Worm (Caenorhabditis elegans) whole organism, L3 larva: ENCODE data around the gene srg-11.
A peak's percentile ranks its signal among the peaks of the same experiment; 100 is the strongest.

Source experiments
- R02D3.7 ChIP-seq: fragments of 150-350 bp; optimal IDR thresholded peaks from 2 replicates; lab custom pipeline; 2014; ENCODE audit warnings: missing biosample characterization, missing genetic modification characterization
- ZK546.5 ChIP-seq: sonication (generic microtip); optimal IDR thresholded peaks from 2 replicates; lab custom pipeline; 2017; ENCODE audit warnings: missing biosample characterization, missing genetic modification characterization
- aly-2 ChIP-seq: fragments of 150-350 bp; optimal IDR thresholded peaks from 2 replicates; lab custom pipeline; 2014; ENCODE audit warnings: missing biosample characterization, missing genetic modification characterization
- ama-1 ChIP-seq: fragments of 150-350 bp; optimal IDR thresholded peaks from 2 replicates; lab custom pipeline; 2018
- ceh-16 ChIP-seq: sonication (generic microtip); optimal IDR thresholded peaks from 2 replicates; lab custom pipeline; 2017; ENCODE audit warnings: missing biosample characterization, missing genetic modification characterization
- ceh-28 ChIP-seq: fragments of 150-350 bp; optimal IDR thresholded peaks from 2 replicates; lab custom pipeline; 2014; ENCODE audit warnings: missing biosample characterization, missing genetic modification reagents, missing genetic modification characterization
- ceh-82 ChIP-seq: fragments of 150-350 bp; optimal IDR thresholded peaks from 2 replicates; lab custom pipeline; 2014; ENCODE audit warnings: missing biosample characterization, missing genetic modification characterization
- ceh-9 ChIP-seq: sonication (generic microtip); optimal IDR thresholded peaks from 2 replicates; lab custom pipeline; 2018; ENCODE audit warnings: missing biosample characterization, missing genetic modification characterization
- daf-12 ChIP-seq: fragments of 150-350 bp; optimal IDR thresholded peaks from 2 replicates; lab custom pipeline; 2014; ENCODE audit warnings: missing biosample characterization, missing genetic modification reagents, missing genetic modification characterization
- egl-27 ChIP-seq: sonication (generic microtip); optimal IDR thresholded peaks from 4 replicates; lab custom pipeline; 2017; ENCODE audit warnings: missing biosample characterization, missing genetic modification reagents, missing genetic modification characterization
- egl-5 ChIP-seq: fragments of 150-350 bp; optimal IDR thresholded peaks from 2 replicates; lab custom pipeline; 2017; ENCODE audit warnings: missing biosample characterization, missing genetic modification reagents, missing genetic modification characterization, inconsistent platforms
- elt-1 ChIP-seq: fragments of 150-350 bp; optimal IDR thresholded peaks from 2 replicates; lab custom pipeline; 2014; ENCODE audit warnings: missing biosample characterization, missing genetic modification characterization
- elt-2 ChIP-seq: sonication (generic microtip); optimal IDR thresholded peaks from 2 replicates; lab custom pipeline; 2016; ENCODE audit warnings: missing genetic modification reagents, mild to moderate bottlenecking, missing genetic modification characterization, missing compliant biosample characterization
- elt-3 ChIP-seq, 3 experiments: fragments of 150-350 bp in 1 of 3; sonication (generic microtip) in 2 of 3; optimal IDR thresholded peaks; 2 replicates in 2 of 3; 4 replicates in 1 of 3; lab custom pipeline; 2014 to 2017; ENCODE audit warnings: missing biosample characterization in 3 of 3, missing genetic modification characterization in 3 of 3
- eor-1 ChIP-seq, 2 experiments: fragments of 150-350 bp; optimal IDR thresholded peaks; 2 replicates each; lab custom pipeline; 2014 to 2018; ENCODE audit warnings: missing biosample characterization in 2 of 2, missing genetic modification characterization in 2 of 2
- fkh-10 ChIP-seq: sonication (generic microtip); optimal IDR thresholded peaks from 2 replicates; lab custom pipeline; 2017; ENCODE audit warnings: missing biosample characterization, missing genetic modification reagents, missing genetic modification characterization
- fkh-2 ChIP-seq: fragments of 150-350 bp; optimal IDR thresholded peaks from 2 replicates; lab custom pipeline; 2014; ENCODE audit warnings: missing biosample characterization, missing genetic modification reagents, missing genetic modification characterization
- fos-1 ChIP-seq: fragments of 150-350 bp; optimal IDR thresholded peaks from 2 replicates; lab custom pipeline; 2014; ENCODE audit warnings: missing biosample characterization, missing genetic modification characterization
- hmg-11 ChIP-seq: sonication (generic microtip); optimal IDR thresholded peaks from 2 replicates; lab custom pipeline; 2016; ENCODE audit warnings: missing genetic modification characterization, missing compliant biosample characterization
- jun-1 ChIP-seq: fragments of 150-350 bp; optimal IDR thresholded peaks from 2 replicates; lab custom pipeline; 2014; ENCODE audit warnings: missing biosample characterization, missing genetic modification reagents, missing genetic modification characterization
- lin-15B ChIP-seq: fragments of 150-350 bp; optimal IDR thresholded peaks from 2 replicates; lab custom pipeline; 2014; ENCODE audit warnings: missing biosample characterization, missing genetic modification characterization
- lin-39 ChIP-seq: fragments of 150-350 bp; optimal IDR thresholded peaks from 2 replicates; lab custom pipeline; 2018; ENCODE audit warnings: missing biosample characterization, missing genetic modification reagents, missing genetic modification characterization
- lsy-12 ChIP-seq: sonication (generic microtip); optimal IDR thresholded peaks from 2 replicates; lab custom pipeline; 2016; ENCODE audit warnings: mild to moderate bottlenecking, missing genetic modification characterization, missing compliant biosample characterization
- mdl-1 ChIP-seq: fragments of 150-350 bp; optimal IDR thresholded peaks from 2 replicates; lab custom pipeline; 2014; ENCODE audit warnings: missing biosample characterization, missing genetic modification characterization
- mml-1 ChIP-seq: fragments of 150-350 bp; sonication (generic microtip); optimal IDR thresholded peaks from 3 replicates; lab custom pipeline; 2014; ENCODE audit warnings: missing biosample characterization, missing genetic modification characterization
- nfya-1 ChIP-seq: sonication (generic microtip); optimal IDR thresholded peaks from 2 replicates; lab custom pipeline; 2017; ENCODE audit warnings: missing genetic modification characterization, mild to moderate bottlenecking, missing compliant biosample characterization, antibody characterized with exemption, moderate library complexity; ENCODE audit not compliant: insufficient read depth
- nhr-11 ChIP-seq: fragments of 150-350 bp; optimal IDR thresholded peaks from 2 replicates; lab custom pipeline; 2014; ENCODE audit warnings: missing biosample characterization, missing genetic modification characterization
- nhr-12 ChIP-seq: fragments of 150-350 bp; optimal IDR thresholded peaks from 2 replicates; lab custom pipeline; 2014; ENCODE audit warnings: missing biosample characterization, missing genetic modification characterization
- nhr-23 ChIP-seq: fragments of 150-350 bp; optimal IDR thresholded peaks from 2 replicates; lab custom pipeline; 2014; ENCODE audit warnings: missing biosample characterization, missing genetic modification reagents, missing genetic modification characterization
- nhr-237 ChIP-seq: fragments of 150-350 bp; optimal IDR thresholded peaks from 2 replicates; lab custom pipeline; 2014; ENCODE audit warnings: missing biosample characterization, missing genetic modification characterization
- nhr-25 ChIP-seq: sonication (generic microtip); optimal IDR thresholded peaks from 2 replicates; lab custom pipeline; 2017; ENCODE audit warnings: missing biosample characterization, missing genetic modification characterization
- nhr-28 ChIP-seq: fragments of 150-350 bp; optimal IDR thresholded peaks from 2 replicates; lab custom pipeline; 2014; ENCODE audit warnings: missing biosample characterization, missing genetic modification characterization
- nhr-43 ChIP-seq: sonication (generic microtip); optimal IDR thresholded peaks from 2 replicates; lab custom pipeline; 2016; ENCODE audit warnings: mild to moderate bottlenecking, missing genetic modification characterization, missing compliant biosample characterization; ENCODE audit not compliant: poor library complexity, severe bottlenecking
- nhr-67 ChIP-seq: fragments of 150-350 bp; optimal IDR thresholded peaks from 2 replicates; lab custom pipeline; 2014; ENCODE audit warnings: missing biosample characterization, missing genetic modification characterization
- nhr-76 ChIP-seq: fragments of 150-350 bp; sonication (generic microtip); optimal IDR thresholded peaks from 5 replicates; lab custom pipeline; 2014; ENCODE audit warnings: missing biosample characterization, missing genetic modification characterization
- nhr-77 ChIP-seq: fragments of 150-350 bp; optimal IDR thresholded peaks from 2 replicates; lab custom pipeline; 2014; ENCODE audit warnings: missing biosample characterization, missing genetic modification characterization
- pha-4 ChIP-seq: fragments of 150-350 bp; optimal IDR thresholded peaks from 2 replicates; lab custom pipeline; 2014; ENCODE audit warnings: missing biosample characterization, missing genetic modification reagents, missing genetic modification characterization
- pqm-1 ChIP-seq: fragments of 150-350 bp; optimal IDR thresholded peaks from 2 replicates; lab custom pipeline; 2017; ENCODE audit warnings: missing biosample characterization, missing genetic modification characterization, inconsistent platforms
- sea-2 ChIP-seq: fragments of 150-350 bp; sonication (generic microtip); optimal IDR thresholded peaks from 4 replicates; lab custom pipeline; 2014; ENCODE audit warnings: missing biosample characterization, missing genetic modification reagents, missing genetic modification characterization
- skn-1 ChIP-seq: fragments of 150-350 bp; optimal IDR thresholded peaks from 2 replicates; lab custom pipeline; 2014; ENCODE audit warnings: missing biosample characterization, missing genetic modification characterization
- snpc-4 ChIP-seq: fragments of 150-350 bp; optimal IDR thresholded peaks from 2 replicates; lab custom pipeline; 2014; ENCODE audit warnings: missing biosample characterization, missing genetic modification characterization
- tbx-2 ChIP-seq: sonication (generic microtip); optimal IDR thresholded peaks from 2 replicates; lab custom pipeline; 2016; ENCODE audit warnings: mild to moderate bottlenecking, missing genetic modification characterization, missing compliant biosample characterization
- unc-39 ChIP-seq: sonication (generic microtip); optimal IDR thresholded peaks from 4 replicates; lab custom pipeline; 2017; ENCODE audit warnings: missing biosample characterization, missing genetic modification characterization
- unc-62 ChIP-seq: fragments of 150-350 bp; sonication (generic microtip); optimal IDR thresholded peaks from 4 replicates; lab custom pipeline; 2014; ENCODE audit warnings: missing biosample characterization, missing genetic modification reagents, missing genetic modification characterization
- zag-1 ChIP-seq: fragments of 150-350 bp; optimal IDR thresholded peaks from 2 replicates; lab custom pipeline; 2014; ENCODE audit warnings: missing biosample characterization, missing genetic modification characterization
- ztf-11 ChIP-seq: fragments of 150-350 bp; optimal IDR thresholded peaks from 2 replicates; lab custom pipeline; 2014; ENCODE audit warnings: missing biosample characterization, missing genetic modification characterization
- ztf-4 ChIP-seq: fragments of 150-350 bp; optimal IDR thresholded peaks from 2 replicates; lab custom pipeline; 2014; ENCODE audit warnings: missing biosample characterization, missing genetic modification characterization

srg-11 gene

ce11 chrIII:4720620-4721227, 40.9 kb downstream of the srg-11 start, which contains the start of gene emb-5:
emb-5 (minus strand) TSS chrIII:4720670.
- TF ChIP-seq nhr-25 (tag; lab: Kevin White, UChicago) (peak; percentile 54), ztf-11 (tag; lab: Kevin White, UChicago) (no peak), ztf-4 (tag; lab: Kevin White, UChicago) (no peak), nhr-43 (peak; percentile 3), lin-39 (tag; lab: Kevin White, UChicago) (peak; percentile 73), unc-62 (GFP tag; lab: Kevin White, UChicago) (no peak), R02D3.7 (tag; lab: Kevin White, UChicago) (peak; percentile 58), fos-1 (no peak), nhr-77 (tag; lab: Kevin White, UChicago) (no peak), nhr-23 (tag; lab: Kevin White, UChicago) (peak; percentile 53), nhr-237 (tag; lab: Kevin White, UChicago) (no peak), egl-5 (peak; percentile 35), lin-15B (tag; lab: Kevin White, UChicago) (peak; percentile 81), tbx-2 (tag; lab: Kevin White, UChicago) (no peak), ZK546.5 (tag; lab: Kevin White, UChicago) (no peak), hmg-11 (tag; lab: Kevin White, UChicago) (peak; percentile 25)

ce11 chrIII:4721750-4722149, 41.9 kb downstream of the srg-11 start, which contains the start of gene acy-1:
acy-1 (plus strand) TSS chrIII:4722095.
- TF ChIP-seq daf-12 (tag; lab: Kevin White, UChicago) (no peak), nhr-77 (tag; lab: Kevin White, UChicago) (no peak), nhr-76 (tag; lab: Kevin White, UChicago) (no peak), zag-1 (tag; lab: Kevin White, UChicago) (no peak), elt-3 (tag; optimal IDR thresholded peaks at IDR 0.05; lab: Kevin White, UChicago) (no peak), nfya-1 (tag; lab: Kevin White, UChicago) (peak; percentile 93), egl-27 (tag; lab: Kevin White, UChicago) (no peak), ceh-28 (tag; lab: Kevin White, UChicago) (peak; percentile 1), nhr-28 (tag; lab: Kevin White, UChicago) (no peak), unc-39 (tag; lab: Kevin White, UChicago) (no peak), nhr-67 (tag; lab: Kevin White, UChicago) (no peak), jun-1 (tag; lab: Kevin White, UChicago) (no peak), ceh-82 (tag; lab: Kevin White, UChicago) (no peak), lin-15B (tag; lab: Kevin White, UChicago) (peak; percentile 79), unc-62 (GFP tag; lab: Kevin White, UChicago) (peak; percentile 7), ztf-11 (tag; lab: Kevin White, UChicago) (no peak), nhr-11 (tag; lab: Kevin White, UChicago) (peak; percentile 59), aly-2 (tag; lab: Kevin White, UChicago) (no peak), ztf-4 (tag; lab: Kevin White, UChicago) (no peak), egl-5 (peak; percentile 91), nhr-43 (no peak), nhr-25 (tag; lab: Kevin White, UChicago) (no peak), skn-1 (tag; lab: Kevin White, UChicago) (no peak), ZK546.5 (tag; lab: Kevin White, UChicago) (no peak), pqm-1 (no peak), R02D3.7 (tag; lab: Kevin White, UChicago) (peak; percentile 8), ceh-16 (tag; lab: Kevin White, UChicago) (no peak), mml-1 (no peak), eor-1 (tag; optimal IDR thresholded peaks at IDR 0.05; lab: Kevin White, UChicago) (no peak), pha-4 (tag; lab: Kevin White, UChicago) (peak; percentile 78), fos-1 (no peak), mdl-1 (tag; lab: Kevin White, UChicago) (no peak), nhr-12 (tag; lab: Kevin White, UChicago) (no peak), fkh-2 (tag; lab: Kevin White, UChicago) (no peak), hmg-11 (tag; lab: Kevin White, UChicago) (peak; percentile 93), snpc-4 (tag; lab: Kevin White, UChicago) (peak; percentile 51), nhr-237 (tag; lab: Kevin White, UChicago) (no peak), elt-1 (tag; lab: Kevin White, UChicago) (peak; percentile 46), nhr-23 (tag; lab: Kevin White, UChicago) (peak; percentile 48), ama-1 (no peak), lsy-12 (tag; lab: Kevin White, UChicago) (no peak), lin-39 (tag; lab: Kevin White, UChicago) (peak; percentile 91), sea-2 (GFP tag; lab: Kevin White, UChicago) (no peak), ceh-9 (tag; lab: Kevin White, UChicago) (no peak), tbx-2 (tag; lab: Kevin White, UChicago) (peak; percentile 21), elt-2 (tag; lab: Kevin White, UChicago) (no peak), fkh-10 (peak; percentile 23)
- TF ChIP-seq, all 47 proteins: peak for 15
